Worm (Caenorhabditis elegans): ENCODE measurements around the gene Y69A2AR.18.

DNA sequence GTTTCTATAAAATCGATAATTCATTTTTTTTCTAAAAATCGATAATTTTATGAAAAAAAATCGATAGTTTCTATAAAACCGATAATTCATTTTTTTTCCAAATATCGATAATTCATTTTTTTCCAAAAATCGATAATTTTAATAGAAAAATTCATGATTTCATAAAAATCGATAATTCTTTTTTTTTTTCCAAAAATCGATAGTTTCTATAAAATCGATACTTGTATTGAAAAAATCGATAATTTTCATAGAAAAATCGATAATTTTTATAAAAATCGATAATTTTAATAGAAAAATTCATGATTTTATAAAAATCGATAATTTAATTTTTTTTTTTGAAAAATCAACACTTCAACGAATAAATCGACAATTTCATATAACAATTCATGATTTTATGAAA is 33.7 kb downstream of the Y69A2AR.18 start:
- no peak for TF ChIP-seq unc-62 (GFP tag; optimal IDR thresholded peaks at IDR 0.05)
- no peak for TF ChIP-seq pha-4 (tag; optimal IDR thresholded peaks at IDR 0.05)
- no peak for TF ChIP-seq nhr-28 (tag; optimal IDR thresholded peaks at IDR 0.05)
- TF ChIP-seq ztf-11 (tag; optimal IDR thresholded peaks at IDR 0.05): no peak
- TF ChIP-seq blmp-1 (tag; optimal IDR thresholded peaks at IDR 0.05): no peak
- no peak for TF ChIP-seq lin-32 (GFP tag; optimal IDR thresholded peaks at IDR 0.05)
- TF ChIP-seq snpc-4 (tag; optimal IDR thresholded peaks at IDR 0.05): no peak
- no peak for TF ChIP-seq ces-1 (GFP tag; optimal IDR thresholded peaks at IDR 0.05)
- no peak for TF ChIP-seq elt-3 (tag; optimal IDR thresholded peaks at IDR 0.05)
- TF ChIP-seq nhr-12 (tag; optimal IDR thresholded peaks at IDR 0.05): no peak
- no peak for TF ChIP-seq ceh-83 (GFP tag; optimal IDR thresholded peaks at IDR 0.05)
- no peak for TF ChIP-seq nhr-237 (tag; optimal IDR thresholded peaks at IDR 0.05)
- no peak for TF ChIP-seq ceh-43 (GFP tag; optimal IDR thresholded peaks at IDR 0.05)
- no peak for TF ChIP-seq lsy-2 (tag; optimal IDR thresholded peaks at IDR 0.05)

Measured in whole organism, mixed stage, embryonic.